Fruit fly (Drosophila melanogaster) whole organism, embryonic: ENCODE data around the gene TMEM216.

Experiments
- Abd-B ChIP-seq: fragments of 200-800 bp; sonication (Bioruptor generic); optimal IDR thresholded peaks from 2 replicates; lab custom pipeline; 2018; ENCODE audit warnings: missing biosample characterization, mild to moderate bottlenecking, missing genetic modification characterization, moderate library complexity
- Bteb2 ChIP-seq: fragments of 200-800 bp; sonication (Bioruptor generic); optimal IDR thresholded peaks from 2 replicates; lab custom pipeline; 2016; ENCODE audit warnings: missing biosample characterization, missing genetic modification characterization
- CG11247 ChIP-seq: fragments of 200-800 bp; sonication (Bioruptor generic); IDR thresholded peaks from 2 replicates; pipeline ENCODE4 v1.3.6; 2022; ENCODE audit warnings: missing biosample characterization, missing genetic modification characterization
- CG12391 ChIP-seq: fragments of 200-800 bp; sonication (Bioruptor generic); optimal IDR thresholded peaks from 3 replicates; lab custom pipeline; 2018; ENCODE audit warnings: missing biosample characterization, mild to moderate bottlenecking, missing genetic modification characterization, moderate library complexity
- CG14860 ChIP-seq: fragments of 200-800 bp; sonication (Bioruptor generic); IDR thresholded peaks from 3 replicates; pipeline ENCODE4 v1.3.6; 2022; ENCODE audit warnings: missing biosample characterization, missing genetic modification characterization; ENCODE audit not compliant: partially characterized antibody
- CG15073 ChIP-seq: fragments of 200-800 bp; sonication (Bioruptor generic); optimal IDR thresholded peaks from 2 replicates; lab custom pipeline; 2016; ENCODE audit warnings: missing biosample characterization, missing genetic modification characterization
- CG16779 ChIP-seq: fragments of 200-800 bp; sonication (Bioruptor generic); IDR thresholded peaks from 2 replicates; pipeline ENCODE4 v1.3.6; 2022; ENCODE audit warnings: missing biosample characterization, missing genetic modification characterization
- CG17568 ChIP-seq: fragments of 200-800 bp; sonication (Bioruptor generic); optimal IDR thresholded peaks from 2 replicates; lab custom pipeline; 2018; ENCODE audit warnings: missing biosample characterization, mild to moderate bottlenecking, missing genetic modification characterization, moderate library complexity
- CG17802 ChIP-seq: fragments of 200-800 bp; sonication (Bioruptor generic); optimal IDR thresholded peaks from 2 replicates; lab custom pipeline; 2018; ENCODE audit warnings: missing biosample characterization, mild to moderate bottlenecking, missing genetic modification characterization, moderate library complexity
- CG18619 ChIP-seq: fragments of 200-800 bp; sonication (Bioruptor generic); optimal IDR thresholded peaks from 3 replicates; lab custom pipeline; 2017; ENCODE audit warnings: missing biosample characterization, mild to moderate bottlenecking, missing genetic modification characterization
- CG31388 ChIP-seq: fragments of 200-800 bp; sonication (Bioruptor generic); optimal IDR thresholded peaks from 2 replicates; lab custom pipeline; 2016; ENCODE audit warnings: missing biosample characterization, missing genetic modification characterization
- CG3163 ChIP-seq: fragments of 200-800 bp; sonication (Bioruptor generic); optimal IDR thresholded peaks from 3 replicates; lab custom pipeline; 2016; ENCODE audit warnings: missing biosample characterization, missing genetic modification characterization
- CG3281 ChIP-seq: fragments of 200-800 bp; sonication (Bioruptor generic); optimal IDR thresholded peaks from 3 replicates; lab custom pipeline; 2017; ENCODE audit warnings: missing biosample characterization, mild to moderate bottlenecking, missing genetic modification characterization
- CG33557 ChIP-seq: fragments of 200-800 bp; sonication (Bioruptor generic); optimal IDR thresholded peaks from 2 replicates; lab custom pipeline; 2019; ENCODE audit warnings: missing biosample characterization, mild to moderate bottlenecking, missing genetic modification characterization, moderate library complexity
- CG34376 ChIP-seq: fragments of 200-800 bp; sonication (Bioruptor generic); optimal IDR thresholded peaks from 2 replicates; lab custom pipeline; 2018; ENCODE audit warnings: missing biosample characterization, mild to moderate bottlenecking, missing genetic modification characterization
- CG4617 ChIP-seq: fragments of 200-800 bp; sonication (Bioruptor generic); optimal IDR thresholded peaks from 3 replicates; lab custom pipeline; 2016; ENCODE audit warnings: missing biosample characterization, missing genetic modification characterization, borderline replicate concordance
- CG6683 ChIP-seq: fragments of 200-800 bp; sonication (Bioruptor generic); optimal IDR thresholded peaks from 2 replicates; lab custom pipeline; 2017; ENCODE audit warnings: missing biosample characterization, mild to moderate bottlenecking, missing genetic modification characterization, missing genetic modification reagents
- CG7556 ChIP-seq: fragments of 200-800 bp; sonication (Bioruptor generic); optimal IDR thresholded peaks from 2 replicates; lab custom pipeline; 2017; ENCODE audit warnings: missing biosample characterization, mild to moderate bottlenecking, missing genetic modification characterization
- CG7839 ChIP-seq: fragments of 200-800 bp; sonication (Bioruptor generic); optimal IDR thresholded peaks from 3 replicates; lab custom pipeline; 2018; ENCODE audit warnings: missing biosample characterization, mild to moderate bottlenecking, missing genetic modification characterization, moderate library complexity
- CG8089 ChIP-seq: fragments of 200-800 bp; sonication (Bioruptor generic); optimal IDR thresholded peaks from 3 replicates; lab custom pipeline; 2016; ENCODE audit warnings: missing biosample characterization, missing genetic modification characterization
- Chrac-16 ChIP-seq: fragments of 200-800 bp; sonication (Bioruptor generic); optimal IDR thresholded peaks from 3 replicates; lab custom pipeline; 2016; ENCODE audit warnings: missing biosample characterization, missing genetic modification characterization
- CkIIα-i1 ChIP-seq: fragments of 200-800 bp; sonication (Bioruptor generic); IDR thresholded peaks from 2 replicates; pipeline ENCODE4 v1.3.6; 2022; ENCODE audit warnings: missing biosample characterization, missing genetic modification characterization
- CrebB ChIP-seq: fragments of 200-800 bp; sonication (Bioruptor generic); optimal IDR thresholded peaks from 3 replicates; lab custom pipeline; 2018; ENCODE audit warnings: missing biosample characterization, mild to moderate bottlenecking, missing genetic modification characterization
- Ets97D ChIP-seq: fragments of 200-800 bp; sonication (Bioruptor generic); optimal IDR thresholded peaks from 3 replicates; lab custom pipeline; 2016; ENCODE audit warnings: missing biosample characterization, missing genetic modification characterization
- Gug ChIP-seq: fragments of 200-800 bp; sonication (Bioruptor generic); IDR thresholded peaks from 4 replicates; pipeline ENCODE4 v1.3.6; 2022; ENCODE audit warnings: missing biosample characterization, missing genetic modification characterization
- HmgD ChIP-seq: fragments of 200-800 bp; sonication (Bioruptor generic); optimal IDR thresholded peaks from 3 replicates; lab custom pipeline; 2016; ENCODE audit warnings: missing biosample characterization, missing genetic modification characterization
- HmgZ ChIP-seq: fragments of 200-800 bp; sonication (Bioruptor generic); optimal IDR thresholded peaks from 2 replicates; lab custom pipeline; 2018; ENCODE audit warnings: missing biosample characterization, mild to moderate bottlenecking, missing genetic modification characterization
- Hmr ChIP-seq: fragments of 200-800 bp; sonication (Bioruptor generic); optimal IDR thresholded peaks from 3 replicates; lab custom pipeline; 2017; ENCODE audit warnings: mild to moderate bottlenecking, missing biosample characterization, missing genetic modification reagents, missing genetic modification characterization
- Hr78 ChIP-seq, 2 experiments: fragments of 200-800 bp in 1 of 2; fragments of >200 bp in 1 of 2; sonication (Bioruptor generic) in 1 of 2; optimal IDR thresholded peaks; 2 replicates each; lab custom pipeline; 2017 to 2019; ENCODE audit warnings: missing biosample characterization in 2 of 2, missing genetic modification characterization in 2 of 2, mild to moderate bottlenecking in 1 of 2, moderate library complexity in 1 of 2
- Ptx1 ChIP-seq: fragments of 200-800 bp; sonication (Bioruptor generic); IDR thresholded peaks from 2 replicates; pipeline ENCODE4 v1.3.6; 2022; ENCODE audit warnings: missing biosample characterization, missing genetic modification characterization
- Rfx ChIP-seq: fragments of 200-800 bp; sonication (Bioruptor generic); IDR thresholded peaks from 2 replicates; pipeline ENCODE4 v1.3.6; 2022; ENCODE audit warnings: missing biosample characterization, missing genetic modification characterization
- Xrp1 ChIP-seq: fragments of 200-800 bp; sonication (Bioruptor generic); IDR thresholded peaks from 2 replicates; pipeline ENCODE4 v1.3.6; 2022; ENCODE audit warnings: missing biosample characterization, missing genetic modification characterization
- YL-1 ChIP-seq: fragments of 200-800 bp; sonication (Bioruptor generic); optimal IDR thresholded peaks from 3 replicates; lab custom pipeline; 2017; ENCODE audit warnings: missing biosample characterization, mild to moderate bottlenecking, missing genetic modification characterization
- caup ChIP-seq: fragments of 200-800 bp; sonication (Bioruptor generic); optimal IDR thresholded peaks from 3 replicates; lab custom pipeline; 2017; ENCODE audit warnings: missing biosample characterization, mild to moderate bottlenecking, missing genetic modification characterization, moderate library complexity; ENCODE audit not compliant: severe bottlenecking
- dmrt99B ChIP-seq: fragments of 200-800 bp; sonication (Bioruptor generic); optimal IDR thresholded peaks from 2 replicates; lab custom pipeline; 2018; ENCODE audit warnings: missing biosample characterization, mild to moderate bottlenecking, missing genetic modification characterization, moderate library complexity
- fd3F ChIP-seq: fragments of 200-800 bp; sonication (Bioruptor generic); optimal IDR thresholded peaks from 2 replicates; lab custom pipeline; 2018; ENCODE audit warnings: missing biosample characterization, mild to moderate bottlenecking, missing genetic modification characterization, moderate library complexity
- fu2 ChIP-seq: fragments of 200-800 bp; sonication (Bioruptor generic); optimal IDR thresholded peaks from 2 replicates; lab custom pipeline; 2016; ENCODE audit warnings: missing biosample characterization, missing genetic modification characterization
- gfzf ChIP-seq: fragments of 200-800 bp; sonication (Bioruptor generic); optimal IDR thresholded peaks from 2 replicates; lab custom pipeline; 2016; ENCODE audit warnings: missing biosample characterization, mild to moderate bottlenecking, missing genetic modification characterization, moderate library complexity
- grn ChIP-seq: fragments of 200-800 bp; sonication (Bioruptor generic); optimal IDR thresholded peaks from 3 replicates; lab custom pipeline; 2017; ENCODE audit warnings: missing biosample characterization, missing genetic modification characterization
- gro ChIP-seq: fragments of 200-800 bp; sonication (Bioruptor generic); optimal IDR thresholded peaks from 2 replicates; lab custom pipeline; 2016; ENCODE audit warnings: missing biosample characterization, missing genetic modification characterization
- klu ChIP-seq: fragments of 200-800 bp; sonication (Bioruptor generic); IDR thresholded peaks from 2 replicates; pipeline ENCODE4 v1.3.6; 2022; ENCODE audit warnings: missing biosample characterization, missing genetic modification characterization
- nom ChIP-seq: fragments of 200-800 bp; sonication (Bioruptor generic); optimal IDR thresholded peaks from 2 replicates; lab custom pipeline; 2017; ENCODE audit warnings: missing biosample characterization, missing genetic modification characterization, mild to moderate bottlenecking, moderate library complexity, missing genetic modification reagents
- pb ChIP-seq: fragments of 200-800 bp; sonication (Bioruptor generic); optimal IDR thresholded peaks from 3 replicates; lab custom pipeline; 2016; ENCODE audit warnings: missing biosample characterization, missing genetic modification characterization
- pum ChIP-seq: fragments of 200-800 bp; sonication (Bioruptor generic); optimal IDR thresholded peaks from 2 replicates; lab custom pipeline; 2016; ENCODE audit warnings: missing biosample characterization, missing genetic modification characterization
- sisA ChIP-seq: fragments of 200-800 bp; sonication (Bioruptor generic); IDR thresholded peaks from 2 replicates; pipeline ENCODE4 v1.3.6; 2022; ENCODE audit warnings: missing biosample characterization, missing genetic modification characterization
- slou ChIP-seq: fragments of 200-800 bp; sonication (Bioruptor generic); optimal IDR thresholded peaks from 3 replicates; lab custom pipeline; 2016; ENCODE audit warnings: missing biosample characterization, missing genetic modification characterization
- tll ChIP-seq, 2 experiments: fragments of 200-800 bp in 1 of 2; fragments of >200 bp in 1 of 2; sonication (Bioruptor generic) in 1 of 2; optimal IDR thresholded peaks; 2 replicates each; lab custom pipeline; 2017 to 2019; ENCODE audit warnings: missing biosample characterization in 2 of 2, missing genetic modification characterization in 2 of 2, mild to moderate bottlenecking in 1 of 2, moderate library complexity in 1 of 2
- tx ChIP-seq: fragments of 200-800 bp; sonication (Bioruptor generic); optimal IDR thresholded peaks from 2 replicates; lab custom pipeline; 2016; ENCODE audit warnings: missing biosample characterization, missing genetic modification characterization

Gene TMEM216

DNA sequence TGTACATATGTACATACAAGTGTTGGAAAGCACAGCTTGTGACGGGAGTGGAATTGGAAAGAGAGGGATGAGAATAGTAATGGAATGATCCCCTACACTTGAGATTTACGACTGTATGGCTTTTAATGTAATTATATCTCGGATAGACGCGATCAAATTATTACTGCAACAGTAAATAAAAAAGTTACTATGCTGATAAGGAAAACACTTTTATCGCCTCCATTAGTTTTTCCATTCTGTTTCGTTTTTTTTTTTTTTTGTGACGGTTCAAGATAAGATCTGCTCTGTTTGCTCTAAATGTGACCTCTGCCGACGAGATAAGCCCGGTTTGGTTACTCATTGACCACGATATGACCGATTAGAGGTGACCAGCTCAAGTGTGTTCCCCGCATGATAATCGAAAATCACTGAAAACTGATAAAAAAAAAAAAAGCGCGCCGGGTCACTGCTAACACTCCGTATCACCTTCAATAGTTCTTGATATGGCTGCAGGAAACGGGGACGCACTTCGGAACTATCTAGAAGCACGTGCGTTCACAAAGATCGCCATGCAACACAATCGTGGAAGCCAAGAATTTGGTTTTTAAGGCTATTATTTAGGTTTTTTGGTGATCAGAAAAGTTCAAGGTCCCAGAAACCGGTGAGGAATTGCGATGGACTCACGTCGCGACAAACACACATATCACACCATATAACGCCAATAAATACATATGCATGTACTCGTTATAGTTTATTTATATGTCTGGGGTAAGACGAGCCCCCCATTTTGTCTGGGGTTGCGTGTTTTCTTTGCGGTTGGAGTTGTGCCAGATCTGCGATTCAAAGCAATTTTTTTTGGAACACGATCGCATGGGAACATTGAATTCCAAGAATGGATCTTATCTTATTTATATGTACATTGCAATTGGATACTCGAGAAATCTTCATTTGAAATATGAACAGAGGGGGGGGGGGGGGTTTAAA is 45.2 kb upstream of the TMEM216 start, which contains the start of gene p (continued):
- TF ChIP-seq CG7556: peak; percentile 61
- peak; percentile 91 for TF ChIP-seq CG34376 (GFP tag; lab: Kevin White, UChicago)
- no peak for TF ChIP-seq CG17802 (tag; lab: Kevin White, UChicago)
- TF ChIP-seq CG17568 (GFP tag; lab: Kevin White, UChicago): peak; percentile 54
- peak; percentile 98 for TF ChIP-seq grn (GFP tag; lab: Kevin White, UChicago)
- no peak for TF ChIP-seq fd3F (GFP tag; lab: Kevin White, UChicago)
- no peak for TF ChIP-seq CG8089 (GFP tag; lab: Kevin White, UChicago)
- no peak for TF ChIP-seq CG16779 (GFP tag; lab: Robert Waterston, UW)
- peak; percentile 37 for TF ChIP-seq HmgZ (tag; lab: Kevin White, UChicago)
- TF ChIP-seq CkIIα-i1 (GFP tag; lab: Robert Waterston, UW): no peak
- peak; percentile 19 for TF ChIP-seq CG7839 (tag; lab: Kevin White, UChicago)
- TF ChIP-seq HmgD (GFP tag; lab: Kevin White, UChicago): no peak
- TF ChIP-seq pum (GFP tag; lab: Kevin White, UChicago): peak; percentile 43
- TF ChIP-seq CrebB (tag; lab: Kevin White, UChicago): peak; percentile 15
- TF ChIP-seq Hmr (GFP tag; lab: Kevin White, UChicago): peak; percentile 51
- no peak for TF ChIP-seq CG4617 (GFP tag; lab: Kevin White, UChicago)
- TF ChIP-seq caup (GFP tag; lab: Kevin White, UChicago): peak; percentile 61
- peak in 1 of 2 experiments; percentile 98 for TF ChIP-seq Hr78 (GFP tag; optimal IDR thresholded peaks at IDR 0.05; lab: Kevin White, UChicago)
- TF ChIP-seq nom (GFP tag; lab: Kevin White, UChicago): no peak
- peak; percentile 14 for TF ChIP-seq CG3281 (GFP tag; lab: Kevin White, UChicago)
- peak; percentile 29 for TF ChIP-seq CG3163
- TF ChIP-seq CG11247 (GFP tag; lab: Robert Waterston, UW): no peak
- TF ChIP-seq YL-1 (GFP tag; lab: Kevin White, UChicago): peak; percentile 16
- no peak for TF ChIP-seq CG18619 (GFP tag; lab: Kevin White, UChicago)
- TF ChIP-seq tx (GFP tag; lab: Kevin White, UChicago): no peak
- no peak for TF ChIP-seq klu
- TF ChIP-seq Xrp1 (GFP tag; lab: Robert Waterston, UW): peak; percentile 66
- TF ChIP-seq dmrt99B (tag; lab: Kevin White, UChicago): peak; percentile 37
- TF ChIP-seq gfzf (GFP tag; lab: Kevin White, UChicago): no peak
- no peak for TF ChIP-seq gro (GFP tag; lab: Kevin White, UChicago)
- no peak for TF ChIP-seq sisA (GFP tag; lab: Robert Waterston, UW)
- no peak for TF ChIP-seq Gug (GFP tag; lab: Robert Waterston, UW)
- no peak for TF ChIP-seq CG6683 (GFP tag; lab: Kevin White, UChicago)
- TF ChIP-seq CG15073 (GFP tag; lab: Kevin White, UChicago): no peak
- no peak for TF ChIP-seq slou (GFP tag; lab: Kevin White, UChicago)
- TF ChIP-seq Rfx: peak; percentile 51
- no peak for TF ChIP-seq tll (GFP tag; optimal IDR thresholded peaks at IDR 0.05; lab: Kevin White, UChicago)
- peak; percentile 17 for TF ChIP-seq Bteb2 (GFP tag; lab: Kevin White, UChicago)
- peak; percentile 13 for TF ChIP-seq pb (GFP tag; lab: Kevin White, UChicago)
- TF ChIP-seq fu2 (GFP tag; lab: Kevin White, UChicago): peak; percentile 45
- no peak for TF ChIP-seq Abd-B (GFP tag; lab: Kevin White, UChicago)
- 0 out of 2 replicates have a peak, but pooled peaks have one; percentile 43 for TF ChIP-seq Ptx1 (GFP tag; lab: Robert Waterston, UW)
- TF ChIP-seq Ets97D (GFP tag; lab: Kevin White, UChicago): no peak
- no peak for TF ChIP-seq Chrac-16 (GFP tag; lab: Kevin White, UChicago)
- TF ChIP-seq CG31388 (GFP tag; lab: Kevin White, UChicago): no peak
- no peak for TF ChIP-seq CG14860 (GFP tag; lab: Robert Waterston, UW)
- peak; percentile 63 for TF ChIP-seq CG33557 (GFP tag; lab: Kevin White, UChicago)
- peak; percentile 17 for TF ChIP-seq CG12391
